Fruit fly (Drosophila melanogaster) S2 (cell line): Measurements from ENCODE around the gene CG15147.

ENCODE experiments used
- CG8478 ChIP-seq: fragments of >200 bp; optimal IDR thresholded peaks from 2 replicates; lab custom pipeline; 2018
- CTCF ChIP-seq, 2 experiments: fragments of >200 bp; optimal IDR thresholded peaks; 2 replicates each; lab custom pipeline; 2018

- TF ChIP-seq CTCF (optimal IDR thresholded peaks at IDR 0.05; lab: Kevin White, UChicago), result no peak
- no peak for TF ChIP-seq CG8478 (lab: Kevin White, UChicago)
These were observed 10.7 kb downstream of the CG15147 start for dm6 chr2L:17615471-17615870.
